Worm (Caenorhabditis elegans) whole organism, L1 larva: Measurements from ENCODE around the gene iffb-1.
A peak's percentile ranks its signal among the peaks of the same experiment; 100 is the strongest.

Source experiments
- blmp-1 ChIP-seq: fragments of 150-350 bp; optimal IDR thresholded peaks from 2 replicates; lab custom pipeline; 2014; ENCODE audit warnings: missing biosample characterization, missing genetic modification characterization
- ces-1 ChIP-seq: fragments of 150-350 bp; optimal IDR thresholded peaks from 2 replicates; lab custom pipeline; 2014; ENCODE audit warnings: missing biosample characterization, missing genetic modification reagents, missing genetic modification characterization
- elt-3 ChIP-seq, 6 experiments: fragments of 150-350 bp in 1 of 6; sonication (generic microtip); optimal IDR thresholded peaks; 2 replicates each; lab custom pipeline; 2017 to 2018; ENCODE audit warnings: missing biosample characterization in 6 of 6, missing genetic modification characterization in 6 of 6, inconsistent platforms in 1 of 6
- lin-35 ChIP-seq, 2 experiments: fragments of 150-350 bp; optimal IDR thresholded peaks; 2 replicates each; lab custom pipeline; 2014; ENCODE audit warnings: missing biosample characterization in 2 of 2, missing genetic modification characterization in 2 of 2, missing genetic modification reagents in 2 of 2
- mdl-1 ChIP-seq, 2 experiments: fragments of 150-350 bp; optimal IDR thresholded peaks; 2 replicates each; lab custom pipeline; 2014 to 2017; ENCODE audit warnings: missing biosample characterization in 2 of 2, missing genetic modification characterization in 2 of 2, inconsistent platforms in 1 of 2
- pqm-1 ChIP-seq: sonication (generic microtip); optimal IDR thresholded peaks from 3 replicates; lab custom pipeline; 2017; ENCODE audit warnings: missing biosample characterization, missing genetic modification characterization
- zag-1 ChIP-seq: fragments of 150-350 bp; optimal IDR thresholded peaks from 2 replicates; lab custom pipeline; 2014; ENCODE audit warnings: missing biosample characterization, missing genetic modification characterization
- ztf-4 ChIP-seq: fragments of 150-350 bp; optimal IDR thresholded peaks from 2 replicates; lab custom pipeline; 2014; ENCODE audit warnings: missing biosample characterization, missing genetic modification characterization

ce11 chrIII:2291139-2291538 lies 23.1 kb upstream of the iffb-1 start, which contains the start of gene fbxa-219:
- TF ChIP-seq ces-1 (GFP tag; lab: Kevin White, UChicago): no peak
- TF ChIP-seq ztf-4 (tag; lab: Kevin White, UChicago): no peak
- no peak for TF ChIP-seq zag-1
- TF ChIP-seq mdl-1 (tag; optimal IDR thresholded peaks at IDR 0.05; lab: Kevin White, UChicago): no peak
- no peak for TF ChIP-seq elt-3 (tag; optimal IDR thresholded peaks at IDR 0.05; lab: Kevin White, UChicago)
- no peak for TF ChIP-seq pqm-1 (tag; lab: Kevin White, UChicago)
- no peak for TF ChIP-seq blmp-1 (tag; lab: Kevin White, UChicago)
- peak in 1 of 2 experiments; percentile 45 for TF ChIP-seq lin-35 (GFP tag; optimal IDR thresholded peaks at IDR 0.05; lab: Kevin White, UChicago)
